Worm (Caenorhabditis elegans) whole organism, midembryonic: ENCODE results near the gene nap-1.

Experiments
- flt-1 ChIP-seq: fragments of 200-800 bp; sonication (Bioruptor generic); IDR thresholded peaks from 2 replicates; pipeline ENCODE4 v1.3.6; 2022; ENCODE audit warnings: missing genetic modification characterization, missing compliant biosample characterization
- tab-1 ChIP-seq: fragments of 200-800 bp; sonication (Bioruptor generic); IDR thresholded peaks from 2 replicates; pipeline ENCODE4 v1.3.6; 2022; ENCODE audit warnings: missing genetic modification characterization, missing compliant biosample characterization
- ztf-23 ChIP-seq: fragments of 200-800 bp; sonication (Bioruptor generic); IDR thresholded peaks from 2 replicates; pipeline ENCODE4 v1.3.6; 2022; ENCODE audit warnings: missing genetic modification reagents, missing genetic modification characterization, missing compliant biosample characterization

DNA sequence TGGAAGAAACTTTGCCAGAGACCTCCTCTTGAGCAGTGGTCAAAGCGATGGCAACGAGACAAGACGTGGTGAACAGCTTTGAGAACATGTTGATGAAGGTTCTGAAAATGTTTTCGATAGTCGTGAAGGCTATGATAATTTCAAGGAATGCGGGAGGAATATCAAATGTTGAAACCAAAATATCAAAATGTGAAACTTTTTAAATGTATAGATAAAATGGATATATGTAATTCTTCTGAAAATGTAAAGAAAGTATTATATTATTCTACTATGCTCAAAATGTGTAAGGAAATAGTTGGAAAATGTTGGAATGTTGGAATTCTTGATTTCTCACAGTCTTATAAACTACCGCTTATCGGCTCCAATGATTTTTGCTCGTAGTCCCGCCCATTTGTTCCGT lies 10.0 kb downstream of the nap-1 start, which contains the start of gene D2096.6:
- TF ChIP-seq tab-1 (GFP tag; lab: Robert Waterston, UW) (no peak), ztf-23 (GFP tag; lab: Robert Waterston, UW) (no peak), flt-1 (GFP tag; lab: Robert Waterston, UW) (no peak)
